ENCODE assay signal across 4 fruit fly cellular contexts in genomic region chr3L:649025-649769, dm6.
A peak's percentile ranks its signal among the peaks of the same experiment; 100 is the strongest.
TF ChIP-seq lines count a peak whose summit lies in the region.

No protein-coding gene starts in this region.

- TF ChIP-seq CTCF in whole organism, embryonic (GFP tag; optimal IDR thresholded peaks at IDR 0.05; lab: Kevin White, UChicago): no peak

TF ChIP-seq in Kc167, 6 proteins besides CTCF, POLR2A, EP300 and RAD21:
- TF ChIP-seq ttk (optimal IDR thresholded peaks at IDR 0.05; lab: Kevin White, UChicago) (peak; percentile 97), Myc (optimal IDR thresholded peaks at IDR 0.05; lab: Kevin White, UChicago) (no peak)
TF ChIP-seq in Kc167: peak in this region for 1.

TF ChIP-seq in whole organism, 6 proteins besides CTCF, POLR2A, EP300 and RAD21:
- TF ChIP-seq pan (optimal IDR thresholded peaks at IDR 0.05; lab: Kevin White, UChicago) (no peak), usp (GFP tag; optimal IDR thresholded peaks at IDR 0.05; lab: Kevin White, UChicago) (no peak), psq (optimal IDR thresholded peaks at IDR 0.05; lab: Kevin White, UChicago) (no peak), CG8478 (optimal IDR thresholded peaks at IDR 0.05; lab: Kevin White, UChicago) (no peak), Dll (optimal IDR thresholded peaks at IDR 0.05; lab: Kevin White, UChicago) (peak; percentile 50)

TF ChIP-seq in whole organism, embryonic, 481 proteins besides CTCF, POLR2A, EP300 and RAD21 (continues in another document):
- TF ChIP-seq gsb-n (tag; optimal IDR thresholded peaks at IDR 0.05; lab: Kevin White, UChicago) (no peak), Eip74EF (GFP tag; optimal IDR thresholded peaks at IDR 0.05; lab: Kevin White, UChicago) (no peak), CG3995 (GFP tag; optimal IDR thresholded peaks at IDR 0.05; lab: Kevin White, UChicago) (no peak), schlank (tag; optimal IDR thresholded peaks at IDR 0.05; lab: Kevin White, UChicago) (no peak), Hr51 (GFP tag; optimal IDR thresholded peaks at IDR 0.05; lab: Kevin White, UChicago) (no peak), CG17829 (tag; optimal IDR thresholded peaks at IDR 0.05; lab: Kevin White, UChicago) (no peak), Ssrp (tag; optimal IDR thresholded peaks at IDR 0.05; lab: Kevin White, UChicago) (no peak), tna (GFP tag; IDR thresholded peaks at IDR 0.05; lab: Robert Waterston, UW; ENCODE audit: partially characterized antibody) (no peak), lmd (GFP tag; IDR thresholded peaks at IDR 0.05; lab: Robert Waterston, UW) (no peak), sens (GFP tag; lab: Kevin White, UChicago) (peak; percentile 36), CG9215 (GFP tag; IDR thresholded peaks at IDR 0.05; lab: Robert Waterston, UW) (no peak), fd3F (GFP tag; optimal IDR thresholded peaks at IDR 0.05; lab: Kevin White, UChicago) (no peak), ATbp (GFP tag; optimal IDR thresholded peaks at IDR 0.05; lab: Kevin White, UChicago) (no peak), CG34376 (GFP tag; optimal IDR thresholded peaks at IDR 0.05; lab: Kevin White, UChicago) (peak; percentile 13), bowl (GFP tag; IDR thresholded peaks at IDR 0.05; lab: Robert Waterston, UW) (no peak), CG3838 (GFP tag; optimal IDR thresholded peaks at IDR 0.05; lab: Kevin White, UChicago) (no peak), CG11696 (GFP tag; IDR thresholded peaks at IDR 0.05; lab: Robert Waterston, UW) (no peak), Ets65A (GFP tag; lab: Kevin White, UChicago) (peak; percentile 9), CG17568 (GFP tag; optimal IDR thresholded peaks at IDR 0.05; lab: Kevin White, UChicago) (no peak), CG7786 (GFP tag; optimal IDR thresholded peaks at IDR 0.05; lab: Kevin White, UChicago) (no peak), HLHmδ (GFP tag; optimal IDR thresholded peaks at IDR 0.05; lab: Kevin White, UChicago) (no peak), CG6689 (GFP tag; IDR thresholded peaks at IDR 0.05; lab: Robert Waterston, UW) (no peak), aop (GFP tag; IDR thresholded peaks at IDR 0.05; lab: Robert Waterston, UW) (0 out of 2 replicates have a peak, but pooled peaks have one; percentile 10), CHES-1-like (GFP tag; optimal IDR thresholded peaks at IDR 0.05; lab: Kevin White, UChicago) (no peak), Oaz (GFP tag; IDR thresholded peaks at IDR 0.05; lab: Robert Waterston, UW) (no peak), CG10366 (GFP tag; IDR thresholded peaks at IDR 0.05; lab: Robert Waterston, UW) (no peak), Trl (optimal IDR thresholded peaks at IDR 0.05; lab: Kevin White, UChicago) (no peak), Trl (GFP tag; optimal IDR thresholded peaks at IDR 0.05; lab: Kevin White, UChicago) (no peak), zfh2 (GFP tag; optimal IDR thresholded peaks at IDR 0.05; lab: Kevin White, UChicago) (no peak), gfzf (GFP tag; optimal IDR thresholded peaks at IDR 0.05; lab: Kevin White, UChicago) (no peak), Fer1 (GFP tag; optimal IDR thresholded peaks at IDR 0.05; lab: Kevin White, UChicago) (no peak), luna (GFP tag; optimal IDR thresholded peaks at IDR 0.05; lab: Kevin White, UChicago) (no peak), CG3065 (GFP tag; optimal IDR thresholded peaks at IDR 0.05; lab: Kevin White, UChicago) (no peak), GATAe (GFP tag; conservative IDR thresholded peaks at IDR 0.05; lab: Robert Waterston, UW) (0 out of 2 replicates have a peak, but pooled peaks have one; percentile 14), abd-A (tag; optimal IDR thresholded peaks at IDR 0.05; lab: Kevin White, UChicago) (no peak), CG4328 (GFP tag; optimal IDR thresholded peaks at IDR 0.05; lab: Kevin White, UChicago) (no peak), BtbVII (GFP tag; optimal IDR thresholded peaks at IDR 0.05; lab: Kevin White, UChicago) (no peak), Med (GFP tag; lab: Kevin White, UChicago) (peak; percentile 20), H15 (GFP tag; IDR thresholded peaks at IDR 0.05; lab: Robert Waterston, UW) (no peak), vfl (GFP tag; optimal IDR thresholded peaks at IDR 0.05; lab: Kevin White, UChicago) (no peak), inv (GFP tag; IDR thresholded peaks at IDR 0.05; lab: Robert Waterston, UW; ENCODE audit: partially characterized antibody) (no peak), zen2 (GFP tag; IDR thresholded peaks at IDR 0.05; lab: Robert Waterston, UW; ENCODE audit: partially characterized antibody) (no peak), knrl (GFP tag; IDR thresholded peaks at IDR 0.05; lab: Robert Waterston, UW; ENCODE audit: partially characterized antibody) (no peak), D19B (GFP tag; optimal IDR thresholded peaks at IDR 0.05; lab: Kevin White, UChicago) (no peak), sug (tag; optimal IDR thresholded peaks at IDR 0.05; lab: Kevin White, UChicago) (peak; percentile 31)

TF ChIP-seq in whole organism, prepupa, 60 proteins besides CTCF, POLR2A, EP300 and RAD21:
- TF ChIP-seq CG6792 (GFP tag; optimal IDR thresholded peaks at IDR 0.05; lab: Kevin White, UChicago) (no peak), Smox (GFP tag; optimal IDR thresholded peaks at IDR 0.05; lab: Kevin White, UChicago) (no peak), esn (GFP tag; optimal IDR thresholded peaks at IDR 0.05; lab: Kevin White, UChicago) (no peak), CG31627 (GFP tag; optimal IDR thresholded peaks at IDR 0.05; lab: Kevin White, UChicago) (no peak), Hr38 (GFP tag; optimal IDR thresholded peaks at IDR 0.05; lab: Kevin White, UChicago) (no peak), fd85E (GFP tag; optimal IDR thresholded peaks at IDR 0.05; lab: Kevin White, UChicago) (no peak), dsx (GFP tag; optimal IDR thresholded peaks at IDR 0.05; lab: Kevin White, UChicago; ENCODE audit: poor library complexity, severe bottlenecking) (no peak), Ets96B (tag; optimal IDR thresholded peaks at IDR 0.05; lab: Kevin White, UChicago) (no peak), CG6163 (GFP tag; IDR thresholded peaks at IDR 0.05; lab: Robert Waterston, UW) (0 out of 3 replicates have a peak, but pooled peaks have one; percentile 22), CG34406 (GFP tag; optimal IDR thresholded peaks at IDR 0.05; lab: Kevin White, UChicago) (no peak), Eip78C (GFP tag; lab: Kevin White, UChicago) (peak; percentile 17), svp (GFP tag; lab: Kevin White, UChicago) (peak; percentile 68), dac (GFP tag; optimal IDR thresholded peaks at IDR 0.05; lab: Kevin White, UChicago) (no peak), Hr39 (GFP tag; optimal IDR thresholded peaks at IDR 0.05; lab: Kevin White, UChicago) (no peak), Sox14 (GFP tag; optimal IDR thresholded peaks at IDR 0.05; lab: Kevin White, UChicago) (no peak), spab (GFP tag; optimal IDR thresholded peaks at IDR 0.05; lab: Kevin White, UChicago) (no peak), Blimp-1 (GFP tag; optimal IDR thresholded peaks at IDR 0.05; lab: Kevin White, UChicago) (no peak), ss (GFP tag; optimal IDR thresholded peaks at IDR 0.05; lab: Kevin White, UChicago) (no peak), CG8119 (GFP tag; IDR thresholded peaks at IDR 0.05; lab: Robert Waterston, UW) (no peak), net (GFP tag; optimal IDR thresholded peaks at IDR 0.05; lab: Kevin White, UChicago) (no peak), CG8319 (GFP tag; optimal IDR thresholded peaks at IDR 0.05; lab: Kevin White, UChicago) (no peak), Hr4 (GFP tag; optimal IDR thresholded peaks at IDR 0.05; lab: Kevin White, UChicago) (no peak), Eip93F (GFP tag; optimal IDR thresholded peaks at IDR 0.05; lab: Kevin White, UChicago) (no peak), cyc (GFP tag; optimal IDR thresholded peaks at IDR 0.05; lab: Kevin White, UChicago) (no peak), fkh (GFP tag; optimal IDR thresholded peaks at IDR 0.05; lab: Kevin White, UChicago) (peak; percentile 62), CG32006 (GFP tag; optimal IDR thresholded peaks at IDR 0.05; lab: Kevin White, UChicago) (no peak), CG8632 (GFP tag; optimal IDR thresholded peaks at IDR 0.05; lab: Kevin White, UChicago) (no peak), acj6 (GFP tag; optimal IDR thresholded peaks at IDR 0.05; lab: Kevin White, UChicago) (no peak)
